Fruit fly (Drosophila melanogaster) whole organism, embryonic: ENCODE data around the gene flip.

Source experiments
- CG4424 ChIP-seq: fragments of 200-800 bp; sonication (Bioruptor generic); optimal IDR thresholded peaks from 3 replicates; lab custom pipeline; 2016; ENCODE audit warnings: missing biosample characterization, missing genetic modification characterization
- CG5953 ChIP-seq: fragments of 200-800 bp; sonication (Bioruptor generic); IDR thresholded peaks from 2 replicates; pipeline ENCODE4 v1.3.6; 2022; ENCODE audit warnings: missing biosample characterization, missing genetic modification characterization
- CG6654 ChIP-seq: fragments of 200-800 bp; sonication (Bioruptor generic); optimal IDR thresholded peaks from 2 replicates; lab custom pipeline; 2017; ENCODE audit warnings: missing biosample characterization, mild to moderate bottlenecking, missing genetic modification characterization
- Fer3 ChIP-seq: fragments of 200-800 bp; sonication (Bioruptor generic); optimal IDR thresholded peaks from 2 replicates; lab custom pipeline; 2018; ENCODE audit warnings: missing biosample characterization, mild to moderate bottlenecking, missing genetic modification characterization, moderate library complexity
- HmgD ChIP-seq: fragments of 200-800 bp; sonication (Bioruptor generic); optimal IDR thresholded peaks from 3 replicates; lab custom pipeline; 2016; ENCODE audit warnings: missing biosample characterization, missing genetic modification characterization
- Nf-YB ChIP-seq: fragments of 200-800 bp; sonication (Bioruptor generic); optimal IDR thresholded peaks from 3 replicates; lab custom pipeline; 2019; ENCODE audit warnings: missing biosample characterization, mild to moderate bottlenecking, missing genetic modification characterization, moderate library complexity
- Side ChIP-seq: fragments of 200-800 bp; sonication (Bioruptor generic); optimal IDR thresholded peaks from 2 replicates; lab custom pipeline; 2016; ENCODE audit warnings: missing biosample characterization, missing genetic modification characterization
- Taf1 ChIP-seq: fragments of 200-800 bp; sonication (Bioruptor generic); IDR thresholded peaks from 2 replicates; pipeline ENCODE4 v1.3.6; 2022; ENCODE audit warnings: missing biosample characterization, missing genetic modification characterization
- Usf ChIP-seq: fragments of 200-800 bp; sonication (Bioruptor generic); optimal IDR thresholded peaks from 2 replicates; lab custom pipeline; 2017; ENCODE audit warnings: missing genotype, missing biosample characterization, missing genetic modification characterization
- gt ChIP-seq: fragments of 200-800 bp; sonication (Bioruptor generic); IDR thresholded peaks from 2 replicates; pipeline ENCODE4 v1.3.6; 2022; ENCODE audit warnings: missing biosample characterization, missing genetic modification characterization
- ham ChIP-seq: fragments of 200-800 bp; sonication (Bioruptor generic); IDR thresholded peaks from 2 replicates; pipeline ENCODE4 v1.3.6; 2022; ENCODE audit warnings: missing biosample characterization, missing genetic modification characterization
- lab ChIP-seq: fragments of 200-800 bp; sonication (Bioruptor generic); optimal IDR thresholded peaks from 3 replicates; lab custom pipeline; 2017; ENCODE audit warnings: missing biosample characterization, missing genetic modification characterization, mild to moderate bottlenecking, moderate library complexity, missing genetic modification reagents
- mld ChIP-seq: fragments of 200-800 bp; sonication (Bioruptor generic); IDR thresholded peaks from 3 replicates; pipeline ENCODE4 v1.3.6; 2022; ENCODE audit warnings: missing biosample characterization, missing genetic modification characterization; ENCODE audit not compliant: partially characterized antibody

DNA sequence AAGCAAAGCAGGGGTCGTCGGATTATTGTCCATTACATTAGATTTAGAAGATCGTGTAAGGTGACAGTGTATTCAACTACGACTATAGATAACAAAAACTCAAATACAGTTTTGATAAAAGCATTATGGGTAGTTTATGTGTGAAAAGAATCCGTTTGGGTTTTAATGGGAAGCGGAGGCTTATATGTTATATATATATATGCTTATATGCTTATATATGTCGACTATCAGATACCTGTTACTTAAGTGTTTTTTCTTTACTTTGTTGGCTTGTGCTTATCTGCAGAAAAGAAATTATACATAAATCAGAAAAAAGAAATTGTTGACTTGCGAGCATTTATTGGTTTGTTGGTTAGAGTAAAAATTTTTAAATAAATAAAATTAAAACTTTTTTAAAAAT is 24.8 kb downstream of the flip start, which contains the start of gene CG14644:
- TF ChIP-seq Side (no peak), HmgD (GFP tag; lab: Kevin White, UChicago) (no peak), ham (GFP tag; lab: Robert Waterston, UW) (no peak), mld (GFP tag; lab: Robert Waterston, UW) (no peak), gt (GFP tag; lab: Robert Waterston, UW) (no peak), CG6654 (GFP tag; lab: Kevin White, UChicago) (no peak), lab (GFP tag; lab: Kevin White, UChicago) (no peak), Fer3 (no peak), CG4424 (no peak), Usf (GFP tag; lab: Kevin White, UChicago) (no peak), Nf-YB (GFP tag; lab: Kevin White, UChicago) (no peak), CG5953 (GFP tag; lab: Robert Waterston, UW) (no peak), Taf1 (GFP tag; lab: Robert Waterston, UW) (no peak)
